Worm (Caenorhabditis elegans) whole organism, mixed stage, embryonic: Measurements from ENCODE around the gene T21C9.6.

Experiments used
- bed-3 ChIP-seq: fragments of 200-800 bp; sonication (Bioruptor generic); optimal IDR thresholded peaks from 3 replicates; lab custom pipeline; 2018; ENCODE audit warnings: mild to moderate bottlenecking, missing genetic modification characterization, moderate library complexity, missing compliant biosample characterization
- ceh-43 ChIP-seq: fragments of 200-800 bp; sonication (Bioruptor generic); optimal IDR thresholded peaks from 2 replicates; lab custom pipeline; 2018; ENCODE audit warnings: mild to moderate bottlenecking, missing genetic modification characterization, moderate library complexity, missing compliant biosample characterization
- ceh-83 ChIP-seq: fragments of 200-800 bp; sonication (Bioruptor generic); optimal IDR thresholded peaks from 2 replicates; lab custom pipeline; 2018; ENCODE audit warnings: mild to moderate bottlenecking, missing genetic modification characterization, missing compliant biosample characterization
- elt-1 ChIP-seq: sonication (generic microtip); optimal IDR thresholded peaks from 2 replicates; lab custom pipeline; 2017; ENCODE audit warnings: missing genetic modification characterization, mild to moderate bottlenecking, missing compliant biosample characterization, antibody characterized with exemption, moderate library complexity, borderline replicate concordance; ENCODE audit not compliant: insufficient read depth
- elt-3 ChIP-seq: fragments of 150-350 bp; optimal IDR thresholded peaks from 2 replicates; lab custom pipeline; 2014; ENCODE audit warnings: missing biosample characterization, missing genetic modification characterization
- flh-1 ChIP-seq: fragments of 200-800 bp; sonication (Bioruptor generic); optimal IDR thresholded peaks from 2 replicates; lab custom pipeline; 2018; ENCODE audit warnings: mild to moderate bottlenecking, missing genetic modification characterization, moderate library complexity, missing compliant biosample characterization
- hlh-1 ChIP-seq: fragments of 150-350 bp; optimal IDR thresholded peaks from 2 replicates; lab custom pipeline; 2014; ENCODE audit warnings: missing biosample characterization, missing genetic modification reagents, missing genetic modification characterization
- lin-13 ChIP-seq: fragments of 150-350 bp; optimal IDR thresholded peaks from 2 replicates; lab custom pipeline; 2014; ENCODE audit warnings: missing biosample characterization, missing genetic modification characterization
- mab-5 ChIP-seq: fragments of 150-350 bp; optimal IDR thresholded peaks from 2 replicates; lab custom pipeline; 2014; ENCODE audit warnings: missing biosample characterization, missing genetic modification characterization
- mep-1 ChIP-seq: fragments of 150-350 bp; optimal IDR thresholded peaks from 2 replicates; lab custom pipeline; 2017; ENCODE audit warnings: missing biosample characterization, missing genetic modification reagents, missing genetic modification characterization, inconsistent platforms
- nhr-12 ChIP-seq: fragments of 150-350 bp; optimal IDR thresholded peaks from 2 replicates; lab custom pipeline; 2014; ENCODE audit warnings: missing biosample characterization, missing genetic modification characterization
- nhr-2 ChIP-seq: fragments of 150-350 bp; optimal IDR thresholded peaks from 2 replicates; lab custom pipeline; 2014; ENCODE audit warnings: missing biosample characterization, missing genetic modification characterization
- nhr-237 ChIP-seq: fragments of 150-350 bp; optimal IDR thresholded peaks from 2 replicates; lab custom pipeline; 2014; ENCODE audit warnings: missing biosample characterization, missing genetic modification characterization
- nhr-28 ChIP-seq: fragments of 150-350 bp; optimal IDR thresholded peaks from 2 replicates; lab custom pipeline; 2014; ENCODE audit warnings: missing biosample characterization, missing genetic modification characterization
- pha-4 ChIP-seq: fragments of 150-350 bp; optimal IDR thresholded peaks from 2 replicates; lab custom pipeline; 2018; ENCODE audit warnings: missing biosample characterization, missing genetic modification reagents, missing genetic modification characterization
- snpc-4 ChIP-seq: fragments of 150-350 bp; optimal IDR thresholded peaks from 2 replicates; lab custom pipeline; 2014; ENCODE audit warnings: missing biosample characterization, missing genetic modification characterization
- tbx-8 ChIP-seq: fragments of 200-800 bp; sonication (Bioruptor generic); optimal IDR thresholded peaks from 2 replicates; lab custom pipeline; 2018; ENCODE audit warnings: mild to moderate bottlenecking, missing genetic modification characterization, moderate library complexity, missing compliant biosample characterization
- unc-39 ChIP-seq: fragments of 150-350 bp; optimal IDR thresholded peaks from 2 replicates; lab custom pipeline; 2014; ENCODE audit warnings: missing biosample characterization, missing genetic modification characterization
- unc-62 ChIP-seq: fragments of 150-350 bp; optimal IDR thresholded peaks from 2 replicates; lab custom pipeline; 2014; ENCODE audit warnings: missing biosample characterization, missing genetic modification reagents, missing genetic modification characterization
- zip-8 ChIP-seq: fragments of 150-350 bp; optimal IDR thresholded peaks from 2 replicates; lab custom pipeline; 2014; ENCODE audit warnings: missing biosample characterization, missing genetic modification characterization
- ztf-11 ChIP-seq: fragments of 150-350 bp; optimal IDR thresholded peaks from 2 replicates; lab custom pipeline; 2014; ENCODE audit warnings: missing biosample characterization, missing genetic modification characterization

The T21C9.6 gene

DNA sequence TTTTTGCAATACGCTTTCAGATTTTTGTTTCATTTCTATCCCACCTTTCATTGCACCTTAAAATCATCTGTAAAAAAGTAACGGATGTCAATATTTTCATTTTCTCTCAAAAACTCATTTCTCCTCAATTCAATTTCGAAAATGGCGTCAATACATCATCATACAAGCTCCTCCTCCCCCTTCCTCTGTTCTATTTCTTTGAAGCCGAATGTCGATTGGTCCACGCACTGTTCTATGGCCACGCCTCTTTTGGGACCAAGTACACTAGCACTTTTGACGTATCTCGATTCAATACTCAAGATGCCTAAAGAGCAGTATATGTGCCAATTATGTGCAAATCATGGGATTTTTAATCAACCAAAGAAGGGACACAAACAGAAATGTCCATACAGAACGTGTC lies 51.1 kb downstream of the T21C9.6 start, which contains the start of gene mab-23:
Gene mab-23, plus strand, starts transcription at position 301 of the 400 bp plus-strand sequence.
- TF ChIP-seq snpc-4 (tag; lab: Kevin White, UChicago): no peak
- no peak for TF ChIP-seq bed-3 (GFP tag; lab: Kevin White, UChicago)
- TF ChIP-seq ztf-11 (tag; lab: Kevin White, UChicago): no peak
- TF ChIP-seq unc-62 (GFP tag; lab: Kevin White, UChicago): no peak
- no peak for TF ChIP-seq flh-1 (GFP tag; lab: Kevin White, UChicago)
- no peak for TF ChIP-seq elt-3
- no peak for TF ChIP-seq pha-4
- no peak for TF ChIP-seq lin-13
- TF ChIP-seq nhr-237 (tag; lab: Kevin White, UChicago): no peak
- TF ChIP-seq elt-1 (tag; lab: Kevin White, UChicago): no peak
- TF ChIP-seq unc-39 (tag; lab: Kevin White, UChicago): no peak

DNA sequence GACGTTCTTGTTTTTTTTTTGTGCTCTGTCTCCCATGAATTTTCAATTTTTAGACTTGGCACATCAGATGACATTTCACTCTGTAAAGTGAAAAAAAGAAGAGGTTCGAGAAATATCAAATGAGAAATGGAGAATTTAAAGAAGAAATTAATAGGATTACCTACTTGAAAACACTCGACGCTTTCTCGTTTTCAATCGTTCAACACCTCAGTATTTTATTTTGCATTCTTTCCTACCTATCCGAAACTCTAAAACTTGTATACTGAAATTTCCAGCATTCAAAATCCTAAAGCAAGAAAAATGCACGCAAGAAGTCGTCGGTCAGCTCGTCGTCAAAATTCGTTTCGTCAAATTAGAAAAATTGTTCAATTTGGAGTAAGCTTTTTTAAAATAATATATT lies 54.0 kb downstream of the T21C9.6 start, which contains the start of gene kvs-2:
Gene kvs-2, plus strand, starts transcription at position 301 of the 400 bp plus-strand sequence.
- no peak for TF ChIP-seq nhr-2 (tag; lab: Kevin White, UChicago)
- TF ChIP-seq bed-3 (GFP tag; lab: Kevin White, UChicago): no peak
- TF ChIP-seq ceh-83 (GFP tag; lab: Kevin White, UChicago): no peak
- no peak for TF ChIP-seq unc-39 (tag; lab: Kevin White, UChicago)
- TF ChIP-seq tbx-8 (GFP tag; lab: Kevin White, UChicago): no peak
- TF ChIP-seq zip-8 (tag; lab: Kevin White, UChicago): no peak
- TF ChIP-seq nhr-12 (tag; lab: Kevin White, UChicago): no peak
- TF ChIP-seq ceh-43 (GFP tag; lab: Kevin White, UChicago): no peak
- no peak for TF ChIP-seq mep-1 (tag; lab: Kevin White, UChicago)
- no peak for TF ChIP-seq nhr-28 (tag; lab: Kevin White, UChicago)
- no peak for TF ChIP-seq mab-5 (tag; lab: Kevin White, UChicago)
- no peak for TF ChIP-seq hlh-1 (tag; lab: Kevin White, UChicago)
- TF ChIP-seq unc-62 (GFP tag; lab: Kevin White, UChicago): no peak
